Worm (Caenorhabditis elegans) whole organism, mixed stage, embryonic: Measurements from ENCODE around the gene brc-2.

Experiments used
- blmp-1 ChIP-seq: fragments of 150-350 bp; optimal IDR thresholded peaks from 2 replicates; lab custom pipeline; 2014; ENCODE audit warnings: missing biosample characterization, missing genetic modification characterization
- ces-1 ChIP-seq: fragments of 150-350 bp; optimal IDR thresholded peaks from 2 replicates; lab custom pipeline; 2014; ENCODE audit warnings: missing biosample characterization, missing genetic modification reagents, missing genetic modification characterization
- snpc-4 ChIP-seq: fragments of 150-350 bp; optimal IDR thresholded peaks from 2 replicates; lab custom pipeline; 2014; ENCODE audit warnings: missing biosample characterization, missing genetic modification characterization
- unc-39 ChIP-seq: fragments of 150-350 bp; optimal IDR thresholded peaks from 2 replicates; lab custom pipeline; 2014; ENCODE audit warnings: missing biosample characterization, missing genetic modification characterization
- ztf-11 ChIP-seq: fragments of 150-350 bp; optimal IDR thresholded peaks from 2 replicates; lab custom pipeline; 2014; ENCODE audit warnings: missing biosample characterization, missing genetic modification characterization

DNA sequence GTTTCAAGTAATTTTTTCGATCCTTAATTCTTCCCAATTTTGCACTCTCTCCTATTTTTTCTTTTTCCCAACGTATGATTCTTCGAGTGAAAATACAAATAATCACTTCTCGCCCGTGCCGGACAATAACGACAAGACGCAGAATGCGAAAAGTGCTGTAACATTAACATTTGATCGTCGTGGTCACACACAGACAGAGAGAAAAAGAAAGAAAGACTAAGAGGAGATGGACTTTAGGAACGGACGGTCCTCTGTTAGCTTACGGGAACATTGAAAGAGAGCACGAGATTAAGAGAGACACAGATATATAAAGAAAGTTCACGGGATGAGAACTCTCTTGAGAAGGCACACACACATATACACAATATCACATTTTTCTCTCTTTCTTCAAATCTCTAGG, 45.0 kb upstream of the brc-2 start:
- TF ChIP-seq ces-1, result no peak
- TF ChIP-seq snpc-4 (tag; lab: Kevin White, UChicago), result no peak
- no peak for TF ChIP-seq ztf-11 (tag; lab: Kevin White, UChicago)
- no peak for TF ChIP-seq unc-39
- no peak for TF ChIP-seq blmp-1 (tag; lab: Kevin White, UChicago)
